Worm (Caenorhabditis elegans) whole organism, L2 larva: ENCODE results near the gene Y23B4A.1.

Source experiments
- ZK546.5 ChIP-seq: sonication (generic microtip); optimal IDR thresholded peaks from 2 replicates; lab custom pipeline; 2017; ENCODE audit warnings: missing biosample characterization, missing genetic modification characterization
- ceh-16 ChIP-seq: fragments of 150-350 bp; optimal IDR thresholded peaks from 2 replicates; lab custom pipeline; 2014; ENCODE audit warnings: missing biosample characterization, missing genetic modification characterization
- lin-13 ChIP-seq: fragments of 150-350 bp; optimal IDR thresholded peaks from 2 replicates; lab custom pipeline; 2014; ENCODE audit warnings: missing biosample characterization, missing genetic modification reagents, missing genetic modification characterization
- lin-39 ChIP-seq: fragments of 150-350 bp; optimal IDR thresholded peaks from 2 replicates; lab custom pipeline; 2014; ENCODE audit warnings: missing biosample characterization, missing genetic modification reagents, missing genetic modification characterization
- mab-5 ChIP-seq: fragments of 150-350 bp; optimal IDR thresholded peaks from 2 replicates; lab custom pipeline; 2014; ENCODE audit warnings: missing biosample characterization, missing genetic modification characterization
- nhr-21 ChIP-seq: fragments of 150-350 bp; optimal IDR thresholded peaks from 2 replicates; lab custom pipeline; 2014; ENCODE audit warnings: missing biosample characterization, missing genetic modification characterization
- nhr-25 ChIP-seq: fragments of 150-350 bp; sonication (generic microtip); optimal IDR thresholded peaks from 3 replicates; lab custom pipeline; 2014; ENCODE audit warnings: missing biosample characterization, missing genetic modification characterization
- unc-62 ChIP-seq: fragments of 150-350 bp; optimal IDR thresholded peaks from 2 replicates; lab custom pipeline; 2014; ENCODE audit warnings: missing biosample characterization, missing genetic modification reagents, missing genetic modification characterization
- zag-1 ChIP-seq: fragments of 150-350 bp; optimal IDR thresholded peaks from 2 replicates; lab custom pipeline; 2014; ENCODE audit warnings: missing biosample characterization, missing genetic modification characterization
- ztf-11 ChIP-seq: sonication (generic microtip); optimal IDR thresholded peaks from 2 replicates; lab custom pipeline; 2017; ENCODE audit warnings: missing biosample characterization, missing genetic modification characterization

DNA sequence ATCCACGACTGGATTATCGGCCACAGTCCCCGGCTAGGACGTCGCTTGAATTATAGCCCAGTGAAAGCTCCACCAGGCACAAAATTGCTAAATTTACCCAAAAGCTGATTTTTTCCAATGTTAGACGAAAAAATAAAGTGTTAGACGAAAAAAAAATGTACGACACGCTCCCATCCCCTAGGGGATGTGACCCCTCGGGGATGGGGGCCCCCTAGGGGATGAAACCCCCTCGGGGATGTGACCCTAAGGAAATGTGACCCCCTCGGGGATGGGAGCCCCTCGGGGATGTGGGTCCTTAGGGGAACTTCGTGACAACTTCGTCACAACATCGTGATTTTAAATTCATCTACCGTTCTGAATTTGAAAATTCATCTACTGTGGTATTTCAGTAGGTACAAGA lies 11.4 kb downstream of the Y23B4A.1 start:
- TF ChIP-seq mab-5 (no peak), zag-1 (tag; lab: Kevin White, UChicago) (no peak), unc-62 (GFP tag; lab: Kevin White, UChicago) (no peak), lin-39 (no peak), ztf-11 (tag; lab: Kevin White, UChicago) (no peak), lin-13 (GFP tag; lab: Kevin White, UChicago) (no peak), nhr-25 (tag; lab: Kevin White, UChicago) (no peak), nhr-21 (tag; lab: Kevin White, UChicago) (no peak), ZK546.5 (no peak), ceh-16 (tag; lab: Kevin White, UChicago) (no peak)
